Worm (Caenorhabditis elegans): Measurements from ENCODE around the gene F53H4.2.
A peak's percentile ranks its signal among the peaks of the same experiment; 100 is the strongest.

The F53H4.2 gene

ce11 chrX:15841086-15841622 lies 15.8 kb upstream of the F53H4.2 start, which contains the start of gene serp-1.1 (continued):
- TF ChIP-seq lir-3 (tag; optimal IDR thresholded peaks at IDR 0.05; ENCODE audit: poor library complexity) (peak; percentile 95), nhr-76 (tag; optimal IDR thresholded peaks at IDR 0.05) (peak; percentile 96), sptf-1 (tag; optimal IDR thresholded peaks at IDR 0.05) (no peak), nhr-77 (tag; optimal IDR thresholded peaks at IDR 0.05) (peak; percentile 98), swsn-7 (tag; optimal IDR thresholded peaks at IDR 0.05) (peak; percentile 99), alr-1 (tag; optimal IDR thresholded peaks at IDR 0.05; ENCODE audit: borderline replicate concordance) (no peak), C34B4.2 (tag; optimal IDR thresholded peaks at IDR 0.05) (peak; percentile 75), lin-39 (tag; optimal IDR thresholded peaks at IDR 0.05) (peak; percentile 91), rnt-1 (tag; optimal IDR thresholded peaks at IDR 0.05) (peak; percentile 99), xbp-1 (tag; optimal IDR thresholded peaks at IDR 0.05) (peak; percentile 98), unc-62 (GFP tag; optimal IDR thresholded peaks at IDR 0.05) (peak; percentile 48), nhr-20 (tag; optimal IDR thresholded peaks at IDR 0.05) (peak; percentile 100), ces-1 (GFP tag; optimal IDR thresholded peaks at IDR 0.05) (no peak), hlh-17 (GFP tag; optimal IDR thresholded peaks at IDR 0.05; ENCODE audit: borderline replicate concordance) (no peak), efl-3 (GFP tag; optimal IDR thresholded peaks at IDR 0.05) (peak; percentile 83), ceh-8 (GFP tag; optimal IDR thresholded peaks at IDR 0.05) (peak; percentile 86), ztf-4 (tag; optimal IDR thresholded peaks at IDR 0.05) (peak; percentile 97), nhr-71 (tag; optimal IDR thresholded peaks at IDR 0.05) (peak; percentile 99), C16A3.4 (tag; optimal IDR thresholded peaks at IDR 0.05) (peak; percentile 99), irx-1 (tag; optimal IDR thresholded peaks at IDR 0.05) (peak; percentile 95), sox-4 (tag; optimal IDR thresholded peaks at IDR 0.05) (peak; percentile 65), mep-1 (tag; optimal IDR thresholded peaks at IDR 0.05) (peak; percentile 97), pax-3 (tag; optimal IDR thresholded peaks at IDR 0.05) (peak; percentile 91), unc-98 (GFP tag; IDR thresholded peaks at IDR 0.05) (peak; percentile 53; the same call in 1 of the 2 replicates), nhr-28 (tag; optimal IDR thresholded peaks at IDR 0.05) (no peak), egl-27 (tag; optimal IDR thresholded peaks at IDR 0.05) (peak; percentile 95 to 97), grh-1 (GFP tag; IDR thresholded peaks at IDR 0.05) (peak; percentile 98), hlh-4 (tag; optimal IDR thresholded peaks at IDR 0.05) (no peak), ztf-11 (tag; optimal IDR thresholded peaks at IDR 0.05) (peak in 1 of 2 experiments; percentile 93), nhr-237 (tag; optimal IDR thresholded peaks at IDR 0.05) (peak; percentile 82), lin-15B (tag; optimal IDR thresholded peaks at IDR 0.05) (peak; percentile 93), fkh-10 (GFP tag; optimal IDR thresholded peaks at IDR 0.05) (peak; percentile 92)

ce11 chrX:15842492-15842891 lies 14.5 kb upstream of the F53H4.2 start:
- TF ChIP-seq unc-62 (GFP tag; optimal IDR thresholded peaks at IDR 0.05) = no peak
- no peak for TF ChIP-seq mdl-1 (tag; optimal IDR thresholded peaks at IDR 0.05)
- peak; percentile 10 for TF ChIP-seq nhr-47 (tag; optimal IDR thresholded peaks at IDR 0.05)
- peak; percentile 8 to 31 for TF ChIP-seq lsy-2 (tag; optimal IDR thresholded peaks at IDR 0.05)
- no peak for TF ChIP-seq F16B12.6 (tag; optimal IDR thresholded peaks at IDR 0.05)
- no peak for TF ChIP-seq lin-13 (GFP tag; optimal IDR thresholded peaks at IDR 0.05)
- TF ChIP-seq lin-35 (GFP tag; optimal IDR thresholded peaks at IDR 0.05) = no peak
- TF ChIP-seq nhr-85 (tag) = peak; percentile 2
- no peak for TF ChIP-seq nhr-11 (tag; optimal IDR thresholded peaks at IDR 0.05)
- no peak for TF ChIP-seq elt-3 (tag; optimal IDR thresholded peaks at IDR 0.05)
- TF ChIP-seq ets-5 (GFP tag; IDR thresholded peaks at IDR 0.05) = no peak
- TF ChIP-seq ceh-82 (tag; optimal IDR thresholded peaks at IDR 0.05) = no peak
- no peak for TF ChIP-seq snu-23 (GFP tag; optimal IDR thresholded peaks at IDR 0.05)
- no peak for TF ChIP-seq unc-86 (tag; optimal IDR thresholded peaks at IDR 0.05)
- TF ChIP-seq nhr-71 (tag; optimal IDR thresholded peaks at IDR 0.05) = peak; percentile 58
- TF ChIP-seq ztf-11 (tag; optimal IDR thresholded peaks at IDR 0.05) = no peak
- TF ChIP-seq grh-1 (GFP tag; IDR thresholded peaks at IDR 0.05) = no peak
- no peak for TF ChIP-seq aly-2 (tag; optimal IDR thresholded peaks at IDR 0.05)
- TF ChIP-seq mab-9 (GFP tag; IDR thresholded peaks at IDR 0.05) = no peak
- no peak for TF ChIP-seq ceh-63 (GFP tag; optimal IDR thresholded peaks at IDR 0.05)
- TF ChIP-seq lin-14 (GFP tag; optimal IDR thresholded peaks at IDR 0.05) = no peak
- TF ChIP-seq ceh-90 (tag; optimal IDR thresholded peaks at IDR 0.05) = no peak
- no peak for TF ChIP-seq tlp-1 (tag; optimal IDR thresholded peaks at IDR 0.05)
- TF ChIP-seq nhr-90 (tag; optimal IDR thresholded peaks at IDR 0.05; ENCODE audit: poor library complexity) = no peak
- TF ChIP-seq unc-30 (tag; optimal IDR thresholded peaks at IDR 0.05) = no peak
